Worm (Caenorhabditis elegans): ENCODE results near the gene C17B7.12.
A peak's percentile ranks its signal among the peaks of the same experiment; 100 is the strongest.

Gene C17B7.12

ce11 chrV:3318975-3319374 is 34.0 kb upstream of the C17B7.12 start, which contains the start of gene F35F10.13:
F35F10.13 (minus strand) TSS chrV:3319075.
- no peak for TF ChIP-seq T07F8.4 (tag; optimal IDR thresholded peaks at IDR 0.05)
- no peak for TF ChIP-seq F23B12.7 (tag; optimal IDR thresholded peaks at IDR 0.05; ENCODE audit: insufficient read depth)
- no peak for TF ChIP-seq F10E7.11 (tag; optimal IDR thresholded peaks at IDR 0.05)
- no peak for TF ChIP-seq F37B4.10 (GFP tag; IDR thresholded peaks at IDR 0.05)
- TF ChIP-seq gei-17 (GFP tag; optimal IDR thresholded peaks at IDR 0.05) = no peak

ce11 chrV:3320005-3320404 is 33.0 kb upstream of the C17B7.12 start, which contains the start of gene F35F10.14:
F35F10.14 (minus strand) TSS chrV:3320105.
- no peak for TF ChIP-seq F57A8.1 (GFP tag; optimal IDR thresholded peaks at IDR 0.05)
- TF ChIP-seq ztf-28 (GFP tag; IDR thresholded peaks at IDR 0.05) = 0 out of 2 replicates have a peak, but pooled peaks have one; percentile 26
- no peak for TF ChIP-seq K12H6.12 (tag; optimal IDR thresholded peaks at IDR 0.05)
- TF ChIP-seq B0035.1 (tag; optimal IDR thresholded peaks at IDR 0.05) = no peak
- no peak for TF ChIP-seq T26A5.8 (tag; optimal IDR thresholded peaks at IDR 0.05)
- TF ChIP-seq hlh-12 (tag; optimal IDR thresholded peaks at IDR 0.05) = no peak
- no peak for TF ChIP-seq rpc-1 (optimal IDR thresholded peaks at IDR 0.05)
- no peak for TF ChIP-seq rpc-1 (tag; optimal IDR thresholded peaks at IDR 0.05)

ce11 chrV:3320432-3320831 is 32.6 kb upstream of the C17B7.12 start, which contains the start of gene C17B7.14:
C17B7.14 (minus strand) TSS chrV:3320532.
- TF ChIP-seq attf-3 (GFP tag; conservative IDR thresholded peaks at IDR 0.05) (no peak), hlh-12 (tag; optimal IDR thresholded peaks at IDR 0.05) (no peak), chd-7 (tag; optimal IDR thresholded peaks at IDR 0.05) (no peak), Y79H2A.3 (GFP tag; conservative IDR thresholded peaks at IDR 0.05) (no peak), tlf-1 (GFP tag; optimal IDR thresholded peaks at IDR 0.05) (no peak), F23B12.7 (tag; optimal IDR thresholded peaks at IDR 0.05; ENCODE audit: insufficient read depth) (no peak), F39B2.1 (GFP tag; IDR thresholded peaks at IDR 0.05) (no peak), lsl-1 (GFP tag; optimal IDR thresholded peaks at IDR 0.05) (no peak), egl-44 (GFP tag; IDR thresholded peaks at IDR 0.05) (no peak), nhr-179 (tag; optimal IDR thresholded peaks at IDR 0.05) (no peak), zfh-2 (GFP tag; conservative IDR thresholded peaks at IDR 0.05) (no peak), ceh-91 (GFP tag; IDR thresholded peaks at IDR 0.05) (no peak), nhr-27 (tag; optimal IDR thresholded peaks at IDR 0.05) (no peak), efl-1 (GFP tag; optimal IDR thresholded peaks at IDR 0.05) (no peak), B0035.1 (tag; optimal IDR thresholded peaks at IDR 0.05) (no peak), cebp-1 (GFP tag; IDR thresholded peaks at IDR 0.05) (no peak), cebp-1 (tag; optimal IDR thresholded peaks at IDR 0.05) (no peak), nhr-80 (tag; optimal IDR thresholded peaks at IDR 0.05) (no peak), ztf-26 (tag; optimal IDR thresholded peaks at IDR 0.05) (no peak), sptf-2 (GFP tag; optimal IDR thresholded peaks at IDR 0.05) (no peak), rpc-1 (optimal IDR thresholded peaks at IDR 0.05) (no peak), rpc-1 (tag; optimal IDR thresholded peaks at IDR 0.05) (no peak)

- TF ChIP-seq hlh-26 (GFP tag; conservative IDR thresholded peaks at IDR 0.05) (no peak), F52B5.7 (tag; optimal IDR thresholded peaks at IDR 0.05) (no peak), ztf-26 (tag; optimal IDR thresholded peaks at IDR 0.05) (no peak), Y79H2A.3 (GFP tag; conservative IDR thresholded peaks at IDR 0.05) (no peak), die-1 (tag; optimal IDR thresholded peaks at IDR 0.05) (no peak), Y95B8A.8 (GFP tag; IDR thresholded peaks at IDR 0.05) (no peak), F49E8.2 (tag; optimal IDR thresholded peaks at IDR 0.05; ENCODE audit: insufficient read depth) (no peak)
Measured at ce11 chrV:3324178-3324577, 28.8 kb upstream of the C17B7.12 start, which contains the start of gene C17B7.8. C17B7.8 (minus strand) TSS chrV:3324278.

Measured in whole organism, young adult.